Fruit fly (Drosophila melanogaster) whole organism, prepupa: Measurements from ENCODE around the gene Amnionless.

Source experiments
- CG10631 ChIP-seq: fragments of 200-800 bp; sonication (Bioruptor generic); optimal IDR thresholded peaks from 2 replicates; lab custom pipeline; 2016; ENCODE audit warnings: missing biosample characterization, missing genetic modification characterization
- CG15336 ChIP-seq: fragments of 200-800 bp; sonication (Bioruptor generic); IDR thresholded peaks from 2 replicates; pipeline ENCODE4 v1.3.6; 2022; ENCODE audit warnings: missing biosample characterization, missing genetic modification characterization
- CG6276 ChIP-seq: fragments of 200-800 bp; sonication (Bioruptor generic); optimal IDR thresholded peaks from 2 replicates; lab custom pipeline; 2017; ENCODE audit warnings: missing biosample characterization, mild to moderate bottlenecking, missing genetic modification characterization
- Smox ChIP-seq: fragments of 200-800 bp; sonication (Bioruptor generic); optimal IDR thresholded peaks from 3 replicates; lab custom pipeline; 2016; ENCODE audit warnings: missing biosample characterization, missing genetic modification characterization
- acj6 ChIP-seq: fragments of 200-800 bp; sonication (Bioruptor generic); optimal IDR thresholded peaks from 3 replicates; lab custom pipeline; 2016; ENCODE audit warnings: missing biosample characterization, missing genetic modification characterization
- lz ChIP-seq: fragments of 200-800 bp; sonication (Bioruptor generic); optimal IDR thresholded peaks from 3 replicates; lab custom pipeline; 2016; ENCODE audit warnings: missing biosample characterization, missing genetic modification characterization

dm6 chr2L:290373-290772, 1.4 kb upstream of the Amnionless start:
- no peak for TF ChIP-seq Smox (GFP tag; lab: Kevin White, UChicago)
- no peak for TF ChIP-seq CG10631 (GFP tag; lab: Kevin White, UChicago)
- TF ChIP-seq CG15336 (GFP tag; lab: Robert Waterston, UW) = no peak
- no peak for TF ChIP-seq lz (GFP tag; lab: Kevin White, UChicago)
- TF ChIP-seq acj6 (GFP tag; lab: Kevin White, UChicago) = no peak
- TF ChIP-seq CG6276 (GFP tag; lab: Kevin White, UChicago) = no peak
